Worm (Caenorhabditis elegans): ENCODE data around the gene C39E9.8.

The C39E9.8 gene

ce11 chrIV:13044980-13045379, 34.3 kb upstream of the C39E9.8 start:
- TF ChIP-seq ZK546.5 (tag; optimal IDR thresholded peaks at IDR 0.05) (no peak), tbx-2 (tag; optimal IDR thresholded peaks at IDR 0.05) (no peak), jun-1 (tag; optimal IDR thresholded peaks at IDR 0.05) (no peak), aly-2 (tag; optimal IDR thresholded peaks at IDR 0.05) (no peak), nhr-23 (tag; optimal IDR thresholded peaks at IDR 0.05) (no peak), nhr-28 (tag; optimal IDR thresholded peaks at IDR 0.05) (no peak), mdl-1 (tag; optimal IDR thresholded peaks at IDR 0.05) (no peak), egl-27 (tag; optimal IDR thresholded peaks at IDR 0.05) (no peak)

- TF ChIP-seq ceh-28 (tag; optimal IDR thresholded peaks at IDR 0.05) = no peak
- TF ChIP-seq pha-4 (tag; optimal IDR thresholded peaks at IDR 0.05) = no peak
- no peak for TF ChIP-seq nhr-43 (tag; optimal IDR thresholded peaks at IDR 0.05; ENCODE audit: poor library complexity, severe bottlenecking)
- no peak for TF ChIP-seq mdl-1 (tag; optimal IDR thresholded peaks at IDR 0.05)
- TF ChIP-seq R02D3.7 (tag; optimal IDR thresholded peaks at IDR 0.05) = no peak
- no peak for TF ChIP-seq ZK546.5 (tag; optimal IDR thresholded peaks at IDR 0.05)
- TF ChIP-seq daf-12 (tag; optimal IDR thresholded peaks at IDR 0.05) = no peak
- no peak for TF ChIP-seq skn-1 (tag; optimal IDR thresholded peaks at IDR 0.05)
- TF ChIP-seq nhr-28 (tag; optimal IDR thresholded peaks at IDR 0.05) = no peak
- TF ChIP-seq nfya-1 (tag; optimal IDR thresholded peaks at IDR 0.05; ENCODE audit: insufficient read depth) = no peak
- TF ChIP-seq egl-5 (tag; optimal IDR thresholded peaks at IDR 0.05) = no peak
- no peak for TF ChIP-seq jun-1 (tag; optimal IDR thresholded peaks at IDR 0.05)
- no peak for TF ChIP-seq egl-27 (tag; optimal IDR thresholded peaks at IDR 0.05)
- no peak for TF ChIP-seq nhr-12 (tag; optimal IDR thresholded peaks at IDR 0.05)
- TF ChIP-seq ztf-4 (tag; optimal IDR thresholded peaks at IDR 0.05) = no peak
- TF ChIP-seq tbx-2 (tag; optimal IDR thresholded peaks at IDR 0.05) = no peak
- TF ChIP-seq nhr-23 (tag; optimal IDR thresholded peaks at IDR 0.05) = no peak
- no peak for TF ChIP-seq ceh-82 (tag; optimal IDR thresholded peaks at IDR 0.05)
- TF ChIP-seq ceh-9 (tag; optimal IDR thresholded peaks at IDR 0.05) = no peak
Observed at ce11 chrIV:13046848-13047247, 32.4 kb upstream of the C39E9.8 start, which contains the start of gene scl-9. TSS of gene scl-9 (plus strand) at chrIV:13047148.

ce11 chrIV:13048157-13048556, 31.1 kb upstream of the C39E9.8 start, which contains the start of gene scl-10:
TSS of gene scl-10 (plus strand) at chrIV:13048457.
- TF ChIP-seq R02D3.7 (tag; optimal IDR thresholded peaks at IDR 0.05) (no peak), elt-3 (tag; optimal IDR thresholded peaks at IDR 0.05) (no peak), zag-1 (tag; optimal IDR thresholded peaks at IDR 0.05) (no peak), nhr-12 (tag; optimal IDR thresholded peaks at IDR 0.05) (no peak), ztf-4 (tag; optimal IDR thresholded peaks at IDR 0.05) (no peak), nhr-67 (tag; optimal IDR thresholded peaks at IDR 0.05) (no peak), fkh-10 (GFP tag; optimal IDR thresholded peaks at IDR 0.05) (no peak), eor-1 (tag; optimal IDR thresholded peaks at IDR 0.05) (no peak), pha-4 (tag; optimal IDR thresholded peaks at IDR 0.05) (no peak), nhr-11 (tag; optimal IDR thresholded peaks at IDR 0.05) (no peak), lin-15B (tag; optimal IDR thresholded peaks at IDR 0.05) (no peak), pqm-1 (tag; optimal IDR thresholded peaks at IDR 0.05) (no peak), aly-2 (tag; optimal IDR thresholded peaks at IDR 0.05) (no peak)

- TF ChIP-seq nhr-67 (tag; optimal IDR thresholded peaks at IDR 0.05) (no peak), ceh-16 (tag; optimal IDR thresholded peaks at IDR 0.05) (no peak), tbx-2 (tag; optimal IDR thresholded peaks at IDR 0.05) (no peak), lsy-12 (tag; optimal IDR thresholded peaks at IDR 0.05) (no peak), egl-5 (tag; optimal IDR thresholded peaks at IDR 0.05) (no peak), fos-1 (tag; optimal IDR thresholded peaks at IDR 0.05) (no peak), nhr-77 (tag; optimal IDR thresholded peaks at IDR 0.05) (no peak), nhr-43 (tag; optimal IDR thresholded peaks at IDR 0.05; ENCODE audit: poor library complexity, severe bottlenecking) (no peak), mml-1 (tag; optimal IDR thresholded peaks at IDR 0.05) (no peak), egl-27 (tag; optimal IDR thresholded peaks at IDR 0.05) (no peak)
Observed at ce11 chrIV:13051073-13051472, 28.2 kb upstream of the C39E9.8 start, which contains the start of gene scl-11. TSS of gene scl-11 (plus strand) at chrIV:13051373.

ce11 chrIV:13052568-13052967, 26.7 kb upstream of the C39E9.8 start, which contains the start of gene F49E11.7:
TSS of gene F49E11.7 (plus strand) at chrIV:13052868.
- no peak for TF ChIP-seq ceh-16 (tag; optimal IDR thresholded peaks at IDR 0.05)
- TF ChIP-seq nhr-28 (tag; optimal IDR thresholded peaks at IDR 0.05) = no peak
- no peak for TF ChIP-seq nhr-67 (tag; optimal IDR thresholded peaks at IDR 0.05)
- no peak for TF ChIP-seq pqm-1 (tag; optimal IDR thresholded peaks at IDR 0.05)
- no peak for TF ChIP-seq daf-12 (tag; optimal IDR thresholded peaks at IDR 0.05)
- no peak for TF ChIP-seq eor-1 (tag; optimal IDR thresholded peaks at IDR 0.05)
- no peak for TF ChIP-seq nhr-237 (tag; optimal IDR thresholded peaks at IDR 0.05)
- no peak for TF ChIP-seq elt-1 (tag; optimal IDR thresholded peaks at IDR 0.05)
- no peak for TF ChIP-seq snpc-4 (tag; optimal IDR thresholded peaks at IDR 0.05)
- TF ChIP-seq unc-39 (tag; optimal IDR thresholded peaks at IDR 0.05) = no peak
- TF ChIP-seq aly-2 (tag; optimal IDR thresholded peaks at IDR 0.05) = no peak
- TF ChIP-seq ztf-11 (tag; optimal IDR thresholded peaks at IDR 0.05) = no peak
- TF ChIP-seq lin-15B (tag; optimal IDR thresholded peaks at IDR 0.05) = no peak
- TF ChIP-seq fkh-2 (tag; optimal IDR thresholded peaks at IDR 0.05) = no peak
- TF ChIP-seq pha-4 (tag; optimal IDR thresholded peaks at IDR 0.05) = no peak
- TF ChIP-seq nhr-76 (tag; optimal IDR thresholded peaks at IDR 0.05) = no peak
- TF ChIP-seq elt-3 (tag; optimal IDR thresholded peaks at IDR 0.05) = no peak
- no peak for TF ChIP-seq sea-2 (GFP tag; optimal IDR thresholded peaks at IDR 0.05)
- TF ChIP-seq ceh-82 (tag; optimal IDR thresholded peaks at IDR 0.05) = no peak
